Worm (Caenorhabditis elegans) whole organism, L4/young adult: ENCODE measurements around the gene pinn-1.

Experiments
- W03F9.2 ChIP-seq: fragments of 150-350 bp; optimal IDR thresholded peaks from 2 replicates; lab custom pipeline; 2014; ENCODE audit warnings: missing biosample characterization, missing genetic modification characterization
- him-1 ChIP-seq: sonication (generic microtip); optimal IDR thresholded peaks from 2 replicates; lab custom pipeline; 2016; ENCODE audit warnings: missing genotype, missing genetic modification reagents, missing genetic modification characterization, missing compliant biosample characterization

DNA sequence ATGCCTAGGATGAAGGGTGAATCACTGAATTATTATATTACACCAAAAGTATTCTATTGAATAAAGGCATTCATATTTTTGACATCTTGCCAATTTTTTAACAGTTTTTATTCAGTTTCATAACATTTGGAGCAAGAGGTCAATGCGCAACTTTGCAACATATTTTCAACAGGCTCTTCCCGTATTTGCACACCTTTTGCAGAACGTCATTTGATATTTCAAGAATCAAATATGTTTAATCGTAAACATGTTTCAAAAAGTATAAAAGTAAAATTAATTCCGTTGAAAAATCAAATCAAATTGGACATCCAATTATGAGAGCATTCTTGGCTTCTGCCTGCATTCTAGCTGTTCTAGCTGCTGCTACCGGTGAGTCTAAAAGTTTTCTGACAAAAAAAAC is 21.1 kb downstream of the pinn-1 start, which contains the start of gene Y110A2AL.2:
- TF ChIP-seq him-1 (tag; lab: Kevin White, UChicago) (no peak), W03F9.2 (tag; lab: Kevin White, UChicago) (no peak)
